Fruit fly (Drosophila melanogaster) whole organism, embryonic: ENCODE measurements around the gene ver.
A peak's percentile ranks its signal among the peaks of the same experiment; 100 is the strongest.

Experiments
- CG10654 ChIP-seq: fragments of 200-800 bp; sonication (Bioruptor generic); optimal IDR thresholded peaks from 2 replicates; lab custom pipeline; 2016; ENCODE audit warnings: missing biosample characterization, missing genetic modification characterization
- CG11723 ChIP-seq: fragments of 200-800 bp; sonication (Bioruptor generic); optimal IDR thresholded peaks from 2 replicates; lab custom pipeline; 2017; ENCODE audit warnings: missing biosample characterization, mild to moderate bottlenecking, missing genetic modification characterization
- CG12769 ChIP-seq: fragments of 200-800 bp; sonication (Bioruptor generic); optimal IDR thresholded peaks from 2 replicates; lab custom pipeline; 2019; ENCODE audit warnings: missing biosample characterization, mild to moderate bottlenecking, missing genetic modification characterization, moderate library complexity
- CG13287 ChIP-seq: fragments of 200-800 bp; sonication (Bioruptor generic); IDR thresholded peaks from 2 replicates; pipeline ENCODE4 v1.3.6; 2022; ENCODE audit warnings: missing biosample characterization, missing genetic modification characterization; ENCODE audit not compliant: partially characterized antibody
- CG13424 ChIP-seq: fragments of 200-800 bp; sonication (Bioruptor generic); optimal IDR thresholded peaks from 2 replicates; lab custom pipeline; 2019; ENCODE audit warnings: missing biosample characterization, mild to moderate bottlenecking, missing genetic modification characterization, moderate library complexity
- CG16813 ChIP-seq: fragments of 200-800 bp; sonication (Bioruptor generic); IDR thresholded peaks from 3 replicates; pipeline ENCODE4 v1.3.6; 2022; ENCODE audit warnings: missing biosample characterization, missing genetic modification characterization; ENCODE audit not compliant: partially characterized antibody
- CG18599 ChIP-seq: fragments of 200-800 bp; sonication (Bioruptor generic); optimal IDR thresholded peaks from 3 replicates; lab custom pipeline; 2017; ENCODE audit warnings: missing biosample characterization, missing genetic modification characterization, mild to moderate bottlenecking, moderate library complexity, missing genetic modification reagents
- CG18764 ChIP-seq: fragments of 200-800 bp; sonication (Bioruptor generic); optimal IDR thresholded peaks from 3 replicates; lab custom pipeline; 2016; ENCODE audit warnings: missing biosample characterization, missing genetic modification characterization
- CG2116 ChIP-seq: fragments of 200-800 bp; sonication (Bioruptor generic); optimal IDR thresholded peaks from 3 replicates; lab custom pipeline; 2018; ENCODE audit warnings: missing biosample characterization, mild to moderate bottlenecking, missing genetic modification characterization
- CG2120 ChIP-seq: fragments of 200-800 bp; sonication (Bioruptor generic); optimal IDR thresholded peaks from 3 replicates; lab custom pipeline; 2016; ENCODE audit warnings: missing biosample characterization, missing genetic modification characterization
- CG2712 ChIP-seq: fragments of 200-800 bp; optimal IDR thresholded peaks from 3 replicates; lab custom pipeline; 2019; ENCODE audit warnings: missing biosample characterization, mild to moderate bottlenecking, missing genetic modification characterization, moderate library complexity
- CG33557 ChIP-seq: fragments of 200-800 bp; sonication (Bioruptor generic); optimal IDR thresholded peaks from 2 replicates; lab custom pipeline; 2019; ENCODE audit warnings: missing biosample characterization, mild to moderate bottlenecking, missing genetic modification characterization, moderate library complexity
- CG34376 ChIP-seq: fragments of 200-800 bp; sonication (Bioruptor generic); optimal IDR thresholded peaks from 2 replicates; lab custom pipeline; 2018; ENCODE audit warnings: missing biosample characterization, mild to moderate bottlenecking, missing genetic modification characterization
- CG34422 ChIP-seq: fragments of 200-800 bp; sonication (Bioruptor generic); IDR thresholded peaks from 3 replicates; pipeline ENCODE4 v1.3.6; 2022; ENCODE audit warnings: missing biosample characterization, missing genetic modification characterization
- CG3838 ChIP-seq: fragments of 200-800 bp; sonication (Bioruptor generic); optimal IDR thresholded peaks from 3 replicates; lab custom pipeline; 2016; ENCODE audit warnings: missing biosample characterization, missing genetic modification characterization
- CG3847 ChIP-seq: fragments of 200-800 bp; sonication (Bioruptor generic); IDR thresholded peaks from 2 replicates; pipeline ENCODE4 v1.3.6; 2022; ENCODE audit warnings: missing biosample characterization, missing genetic modification characterization
- CG4617 ChIP-seq: fragments of 200-800 bp; sonication (Bioruptor generic); optimal IDR thresholded peaks from 3 replicates; lab custom pipeline; 2016; ENCODE audit warnings: missing biosample characterization, missing genetic modification characterization, borderline replicate concordance
- CG4854 ChIP-seq: fragments of 200-800 bp; sonication (Bioruptor generic); optimal IDR thresholded peaks from 2 replicates; lab custom pipeline; 2016; ENCODE audit warnings: missing biosample characterization, missing genetic modification characterization, inconsistent platforms
- CG8281 ChIP-seq: fragments of 200-800 bp; sonication (Bioruptor generic); optimal IDR thresholded peaks from 2 replicates; lab custom pipeline; 2018; ENCODE audit warnings: missing biosample characterization, mild to moderate bottlenecking, missing genetic modification characterization, moderate library complexity
- CG8478 ChIP-seq: fragments of >200 bp; optimal IDR thresholded peaks from 2 replicates; lab custom pipeline; 2018
- CG9932 ChIP-seq: fragments of 200-800 bp; sonication (Bioruptor generic); IDR thresholded peaks from 2 replicates; pipeline ENCODE4 v1.3.6; 2022; ENCODE audit warnings: missing biosample characterization, missing genetic modification characterization
- Elba2 ChIP-seq: fragments of 200-800 bp; sonication (Bioruptor generic); optimal IDR thresholded peaks from 3 replicates; lab custom pipeline; 2016; ENCODE audit warnings: missing biosample characterization, missing genetic modification characterization
- Ets65A ChIP-seq: fragments of 200-800 bp; sonication (Bioruptor generic); peaks from one replicate; lab custom pipeline; 2016; ENCODE audit warnings: missing biosample characterization, missing genetic modification characterization
- H2.0 ChIP-seq: fragments of 200-800 bp; sonication (Bioruptor generic); IDR thresholded peaks from 2 replicates; pipeline ENCODE4 v1.3.6; 2022; ENCODE audit warnings: missing biosample characterization, missing genetic modification characterization
- HmgD ChIP-seq: fragments of 200-800 bp; sonication (Bioruptor generic); optimal IDR thresholded peaks from 3 replicates; lab custom pipeline; 2016; ENCODE audit warnings: missing biosample characterization, missing genetic modification characterization
- Hr3 ChIP-seq: fragments of 200-800 bp; sonication (Bioruptor generic); optimal IDR thresholded peaks from 3 replicates; lab custom pipeline; 2016; ENCODE audit warnings: missing biosample characterization, missing genetic modification characterization
- Kr ChIP-seq: fragments of 200-800 bp; sonication (Bioruptor generic); optimal IDR thresholded peaks from 2 replicates; lab custom pipeline; 2017; ENCODE audit warnings: missing biosample characterization, mild to moderate bottlenecking, missing genetic modification characterization
- Lim3 ChIP-seq: fragments of 200-800 bp; sonication (Bioruptor generic); IDR thresholded peaks from 2 replicates; pipeline ENCODE4 v1.3.6; 2022; ENCODE audit warnings: missing biosample characterization, missing genetic modification characterization
- Mad ChIP-seq: fragments of 200-800 bp; sonication (Bioruptor generic); optimal IDR thresholded peaks from 2 replicates; lab custom pipeline; 2016; ENCODE audit warnings: missing biosample characterization, missing genetic modification characterization
- Max ChIP-seq: fragments of 200-800 bp; sonication (Bioruptor generic); optimal IDR thresholded peaks from 2 replicates; lab custom pipeline; 2016; ENCODE audit warnings: missing biosample characterization, mild to moderate bottlenecking, missing genetic modification characterization
- Ravus ChIP-seq: fragments of 200-800 bp; sonication (Bioruptor generic); IDR thresholded peaks from 2 replicates; pipeline ENCODE4 v1.3.6; 2022; ENCODE audit warnings: missing biosample characterization, missing genetic modification characterization
- Side ChIP-seq: fragments of 200-800 bp; sonication (Bioruptor generic); optimal IDR thresholded peaks from 2 replicates; lab custom pipeline; 2016; ENCODE audit warnings: missing biosample characterization, missing genetic modification characterization
- Ssrp ChIP-seq: fragments of 200-800 bp; sonication (Bioruptor generic); optimal IDR thresholded peaks from 2 replicates; lab custom pipeline; 2018; ENCODE audit warnings: missing biosample characterization, mild to moderate bottlenecking, missing genetic modification characterization, moderate library complexity
- ara ChIP-seq: fragments of 200-800 bp; sonication (Bioruptor generic); IDR thresholded peaks from 2 replicates; pipeline ENCODE4 v1.3.6; 2022; ENCODE audit warnings: missing biosample characterization, missing genetic modification characterization
- gce ChIP-seq: fragments of 200-800 bp; sonication (Bioruptor generic); IDR thresholded peaks from 3 replicates; pipeline ENCODE4 v1.3.6; 2022; ENCODE audit warnings: missing biosample characterization, missing genetic modification characterization
- grn ChIP-seq: fragments of 200-800 bp; sonication (Bioruptor generic); optimal IDR thresholded peaks from 3 replicates; lab custom pipeline; 2017; ENCODE audit warnings: missing biosample characterization, missing genetic modification characterization
- gsb ChIP-seq: fragments of 200-800 bp; sonication (Bioruptor generic); IDR thresholded peaks from 2 replicates; pipeline ENCODE4 v1.3.6; 2022; ENCODE audit warnings: missing biosample characterization, missing genetic modification characterization
- h ChIP-seq: fragments of >200 bp; optimal IDR thresholded peaks from 2 replicates; lab custom pipeline; 2017
- kah ChIP-seq: fragments of 200-800 bp; sonication (Bioruptor generic); optimal IDR thresholded peaks from 2 replicates; lab custom pipeline; 2018; ENCODE audit warnings: missing biosample characterization, mild to moderate bottlenecking, missing genetic modification characterization
- nom ChIP-seq: fragments of 200-800 bp; sonication (Bioruptor generic); optimal IDR thresholded peaks from 2 replicates; lab custom pipeline; 2017; ENCODE audit warnings: missing biosample characterization, missing genetic modification characterization, mild to moderate bottlenecking, moderate library complexity, missing genetic modification reagents
- onecut ChIP-seq: fragments of 200-800 bp; sonication (Bioruptor generic); IDR thresholded peaks from 2 replicates; pipeline ENCODE4 v1.3.6; 2022; ENCODE audit warnings: missing biosample characterization, missing genetic modification characterization
- pita ChIP-seq: fragments of 200-800 bp; sonication (Bioruptor generic); optimal IDR thresholded peaks from 2 replicates; lab custom pipeline; 2017; ENCODE audit warnings: missing biosample characterization, mild to moderate bottlenecking, missing genetic modification characterization
- ranshi ChIP-seq: fragments of 200-800 bp; sonication (Bioruptor generic); IDR thresholded peaks from 2 replicates; pipeline ENCODE4 v1.3.6; 2022; ENCODE audit warnings: missing biosample characterization, missing genetic modification characterization
- run ChIP-seq: fragments of 200-800 bp; sonication (Bioruptor generic); optimal IDR thresholded peaks from 3 replicates; lab custom pipeline; 2018; ENCODE audit warnings: missing biosample characterization, mild to moderate bottlenecking, missing genetic modification characterization
- sc ChIP-seq, 3 experiments: fragments of >200 bp in 2 of 3; fragments of 200-800 bp in 1 of 3; sonication (Bioruptor generic) in 1 of 3; optimal IDR thresholded peaks; 2 replicates in 2 of 3; 3 replicates in 1 of 3; lab custom pipeline; 2017; ENCODE audit warnings: mild to moderate bottlenecking in 1 of 3, missing biosample characterization in 1 of 3, missing genetic modification characterization in 1 of 3, missing genetic modification reagents in 1 of 3
- sens ChIP-seq: fragments of 200-800 bp; sonication (Bioruptor generic); peaks from one replicate; lab custom pipeline; 2016; ENCODE audit warnings: missing biosample characterization, missing genetic modification characterization
- slp2 ChIP-seq: fragments of 200-800 bp; sonication (Bioruptor generic); optimal IDR thresholded peaks from 2 replicates; lab custom pipeline; 2016; ENCODE audit warnings: missing biosample characterization, missing genetic modification characterization
- stwl ChIP-seq: fragments of 200-800 bp; sonication (Bioruptor generic); optimal IDR thresholded peaks from 3 replicates; lab custom pipeline; 2018; ENCODE audit warnings: missing biosample characterization, mild to moderate bottlenecking, missing genetic modification characterization, moderate library complexity
- tgo ChIP-seq: fragments of 200-800 bp; sonication (Bioruptor generic); IDR thresholded peaks from 3 replicates; pipeline ENCODE4 v1.3.6; 2022; ENCODE audit warnings: missing biosample characterization, missing genetic modification characterization
- trem ChIP-seq: fragments of 200-800 bp; optimal IDR thresholded peaks from 3 replicates; lab custom pipeline; 2019; ENCODE audit warnings: missing biosample characterization, mild to moderate bottlenecking, missing genetic modification characterization, moderate library complexity
- tx ChIP-seq: fragments of 200-800 bp; sonication (Bioruptor generic); optimal IDR thresholded peaks from 2 replicates; lab custom pipeline; 2016; ENCODE audit warnings: missing biosample characterization, missing genetic modification characterization

The ver gene

dm6 chr3L:12490418-12491035 lies 33.3 kb upstream of the ver start, which contains the start of gene CG10660 (continued):
- peak; percentile 86 for TF ChIP-seq CG13424
- peak; percentile 68 for TF ChIP-seq slp2 (GFP tag; lab: Kevin White, UChicago)
- peak; percentile 67 for TF ChIP-seq Side (GFP tag; lab: Kevin White, UChicago)
- peak; percentile 84 for TF ChIP-seq gce
- TF ChIP-seq Elba2, result no peak
- no peak for TF ChIP-seq grn (GFP tag; lab: Kevin White, UChicago)
- TF ChIP-seq h (lab: Kevin White, UChicago), result no peak
- peak; percentile 85 for TF ChIP-seq CG2120
- TF ChIP-seq sc (optimal IDR thresholded peaks at IDR 0.05; lab: Kevin White, UChicago), result no peak
- peak; percentile 85 for TF ChIP-seq sc (GFP tag; optimal IDR thresholded peaks at IDR 0.05; lab: Kevin White, UChicago)
- TF ChIP-seq ranshi (GFP tag; lab: Robert Waterston, UW), result peak; percentile 89
- TF ChIP-seq CG4854, result peak; percentile 77
- TF ChIP-seq CG34422 (GFP tag; lab: Robert Waterston, UW), result peak; percentile 91
- TF ChIP-seq pita (GFP tag; lab: Kevin White, UChicago), result no peak
- peak; percentile 52 for TF ChIP-seq CG33557 (GFP tag; lab: Kevin White, UChicago)
- peak; percentile 85 for TF ChIP-seq Mad (GFP tag; lab: Kevin White, UChicago)
- no peak for TF ChIP-seq CG16813
- TF ChIP-seq Hr3, result peak; percentile 87
- TF ChIP-seq tx (GFP tag; lab: Kevin White, UChicago), result peak; percentile 39
- TF ChIP-seq Ravus (GFP tag; lab: Robert Waterston, UW), result peak; percentile 54
- TF ChIP-seq Ets65A (GFP tag; lab: Kevin White, UChicago), result peak; percentile 95
- peak; percentile 82 for TF ChIP-seq trem
- TF ChIP-seq CG8281, result peak; percentile 58
- peak; percentile 68 for TF ChIP-seq CG9932 (GFP tag; lab: Robert Waterston, UW)
- peak; percentile 83 for TF ChIP-seq onecut (GFP tag; lab: Robert Waterston, UW)
- peak; percentile 90 for TF ChIP-seq CG12769 (tag; lab: Kevin White, UChicago)
- peak; percentile 72 for TF ChIP-seq CG3847
- TF ChIP-seq ara (GFP tag; lab: Robert Waterston, UW), result peak; percentile 78
- peak; percentile 66 for TF ChIP-seq kah (GFP tag; lab: Kevin White, UChicago)
- TF ChIP-seq Lim3 (GFP tag; lab: Robert Waterston, UW), result 0 out of 2 replicates have a peak, but pooled peaks have one; percentile 11
- TF ChIP-seq CG3838 (GFP tag; lab: Kevin White, UChicago), result peak; percentile 57
- TF ChIP-seq CG8478 (lab: Kevin White, UChicago), result no peak
- TF ChIP-seq CG13287, result no peak
- TF ChIP-seq gsb (GFP tag; lab: Robert Waterston, UW), result peak; percentile 65
- peak; percentile 22 for TF ChIP-seq CG34376 (GFP tag; lab: Kevin White, UChicago)
- peak; percentile 91 for TF ChIP-seq CG2712 (tag; lab: Kevin White, UChicago)
- peak; percentile 65 for TF ChIP-seq Max (GFP tag; lab: Kevin White, UChicago)
- TF ChIP-seq CG18599 (GFP tag; lab: Kevin White, UChicago), result peak; percentile 88
- TF ChIP-seq CG18764 (GFP tag; lab: Kevin White, UChicago), result peak; percentile 67
- peak; percentile 70 for TF ChIP-seq CG11723 (GFP tag; lab: Kevin White, UChicago)
- TF ChIP-seq CG2116 (GFP tag; lab: Kevin White, UChicago), result peak; percentile 54
- TF ChIP-seq HmgD, result no peak
- no peak for TF ChIP-seq stwl (tag; lab: Kevin White, UChicago)
- TF ChIP-seq H2.0 (GFP tag; lab: Robert Waterston, UW), result peak; percentile 82
- peak; percentile 20 for TF ChIP-seq CG4617 (GFP tag; lab: Kevin White, UChicago)
- TF ChIP-seq tgo (GFP tag; lab: Robert Waterston, UW), result peak; percentile 80
- TF ChIP-seq nom (GFP tag; lab: Kevin White, UChicago), result peak; percentile 41
- TF ChIP-seq Ssrp, result peak; percentile 85
- peak; percentile 94 for TF ChIP-seq sens (GFP tag; lab: Kevin White, UChicago)
- TF ChIP-seq CG10654 (GFP tag; lab: Kevin White, UChicago), result peak; percentile 95
- TF ChIP-seq run (tag; lab: Kevin White, UChicago), result peak; percentile 89
- TF ChIP-seq Kr (GFP tag; lab: Kevin White, UChicago), result no peak
